Fruit fly (Drosophila melanogaster): ENCODE measurements around the gene Myb.

dm6 chrX:15889780-15890608, 32.4 kb upstream of the Myb start, which contains the start of the genes MSBP and CG15916:
- TF ChIP-seq CG7368 (GFP tag; optimal IDR thresholded peaks at IDR 0.05): no peak
- TF ChIP-seq CG3032 (tag; optimal IDR thresholded peaks at IDR 0.05): peak; percentile 53
- TF ChIP-seq eg (GFP tag; IDR thresholded peaks at IDR 0.05): no peak; the same call in 2 of the 3 replicates
- no peak for TF ChIP-seq Blimp-1 (GFP tag; optimal IDR thresholded peaks at IDR 0.05)
- TF ChIP-seq CG8119 (GFP tag; IDR thresholded peaks at IDR 0.05): no peak
- peak; percentile 32 for TF ChIP-seq topi (GFP tag; optimal IDR thresholded peaks at IDR 0.05)
- TF ChIP-seq CG9139 (GFP tag; optimal IDR thresholded peaks at IDR 0.05): no peak
- TF ChIP-seq Hr38 (GFP tag; optimal IDR thresholded peaks at IDR 0.05): no peak
- no peak for TF ChIP-seq net (GFP tag; optimal IDR thresholded peaks at IDR 0.05)
- TF ChIP-seq CG11294 (GFP tag; IDR thresholded peaks at IDR 0.05): no peak

Measured in whole organism, prepupa.